Worm (Caenorhabditis elegans) whole organism, L2 larva: Measurements from ENCODE around the gene oac-14.

Source experiments
- ama-1 ChIP-seq: fragments of 150-350 bp; optimal IDR thresholded peaks from 2 replicates; lab custom pipeline; 2018; ENCODE audit warnings: inconsistent platforms
- snpc-4 ChIP-seq: fragments of 150-350 bp; optimal IDR thresholded peaks from 2 replicates; lab custom pipeline; 2014; ENCODE audit warnings: missing biosample characterization, missing genetic modification characterization
- ztf-11 ChIP-seq: sonication (generic microtip); optimal IDR thresholded peaks from 2 replicates; lab custom pipeline; 2017; ENCODE audit warnings: missing biosample characterization, missing genetic modification characterization

DNA sequence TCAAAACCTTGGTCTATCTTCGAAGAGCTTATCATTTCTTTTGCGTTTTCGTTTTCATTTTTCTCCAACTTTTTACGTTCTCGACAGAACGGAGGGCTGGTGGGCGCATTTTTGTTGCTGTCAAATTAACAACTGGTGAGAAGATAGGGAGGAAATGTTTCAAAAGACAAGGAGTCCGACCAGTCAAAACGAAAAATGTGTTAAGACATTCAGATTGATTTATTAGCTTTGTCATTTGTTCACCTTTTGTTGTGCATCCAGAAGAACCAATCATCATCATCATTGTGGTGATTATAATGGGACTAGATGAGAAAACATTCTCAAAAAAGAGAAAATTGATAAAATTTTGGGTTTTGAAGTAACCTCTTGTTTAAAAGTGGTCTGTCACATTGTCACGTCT lies 11.7 kb downstream of the oac-14 start:
- no peak for TF ChIP-seq snpc-4
- TF ChIP-seq ama-1 (lab: Kevin White, UChicago), result no peak
- TF ChIP-seq ztf-11 (tag; lab: Kevin White, UChicago), result no peak
